Fruit fly (Drosophila melanogaster): ENCODE data around the gene CG32817.

Gene CG32817

DNA sequence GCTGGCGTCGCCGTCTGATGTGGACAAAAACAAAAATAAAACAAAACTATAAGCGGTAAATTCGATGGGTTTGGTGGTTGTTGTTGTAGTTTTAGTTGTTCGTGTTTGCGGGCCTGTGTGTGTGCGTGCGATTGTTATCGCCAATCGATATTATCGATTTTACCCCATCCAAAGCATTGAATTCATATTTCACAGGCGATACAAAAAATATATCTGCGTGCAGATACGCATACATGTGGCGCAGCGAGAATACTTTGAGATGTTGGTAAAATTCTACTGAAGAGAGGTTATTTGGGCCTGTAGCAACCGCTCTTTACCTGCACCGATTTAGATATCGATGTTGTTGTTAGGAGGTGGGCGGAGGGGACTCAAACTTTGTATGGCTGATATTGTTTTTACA, 42.8 kb downstream of the CG32817 start (continued):
- TF ChIP-seq btn (GFP tag; optimal IDR thresholded peaks at IDR 0.05) = no peak
- TF ChIP-seq kni (GFP tag; optimal IDR thresholded peaks at IDR 0.05) = no peak
- TF ChIP-seq CG1647 (GFP tag; optimal IDR thresholded peaks at IDR 0.05) = no peak
- TF ChIP-seq cg (GFP tag; optimal IDR thresholded peaks at IDR 0.05) = peak; percentile 12
- no peak for TF ChIP-seq Hey (tag; optimal IDR thresholded peaks at IDR 0.05)
- no peak for TF ChIP-seq Doc3 (GFP tag; IDR thresholded peaks at IDR 0.05; ENCODE audit: partially characterized antibody)
- no peak for TF ChIP-seq org-1 (GFP tag; optimal IDR thresholded peaks at IDR 0.05)
- no peak for TF ChIP-seq CG7963 (GFP tag; IDR thresholded peaks at IDR 0.05; ENCODE audit: partially characterized antibody)
- TF ChIP-seq CG14860 (GFP tag; IDR thresholded peaks at IDR 0.05; ENCODE audit: partially characterized antibody) = 0 out of 3 replicates have a peak, but pooled peaks have one; percentile 41
- no peak for TF ChIP-seq CG6272 (GFP tag; IDR thresholded peaks at IDR 0.05)
- no peak for TF ChIP-seq pum (GFP tag; optimal IDR thresholded peaks at IDR 0.05)
- no peak for TF ChIP-seq D19B (GFP tag; optimal IDR thresholded peaks at IDR 0.05)
- TF ChIP-seq CG10274 (GFP tag; optimal IDR thresholded peaks at IDR 0.05) = no peak
- TF ChIP-seq CG6254 (GFP tag; optimal IDR thresholded peaks at IDR 0.05) = peak; percentile 9
- TF ChIP-seq CG5245 (GFP tag; optimal IDR thresholded peaks at IDR 0.05) = no peak
- TF ChIP-seq NFAT (GFP tag; IDR thresholded peaks at IDR 0.05) = no peak
- TF ChIP-seq Dll (GFP tag; IDR thresholded peaks at IDR 0.05; ENCODE audit: partially characterized antibody) = peak; percentile 37; the same call in 1 of the 4 replicates
- TF ChIP-seq odd (GFP tag; optimal IDR thresholded peaks at IDR 0.05) = no peak
- TF ChIP-seq CG15073 (GFP tag; optimal IDR thresholded peaks at IDR 0.05) = no peak
- TF ChIP-seq eve (GFP tag; optimal IDR thresholded peaks at IDR 0.05) = peak in 1 of 2 experiments; percentile 78
- TF ChIP-seq HLH4C (GFP tag; IDR thresholded peaks at IDR 0.05; ENCODE audit: partially characterized antibody) = peak; percentile 55; the same call in 2 of the 3 replicates
- TF ChIP-seq CG5180 (GFP tag; optimal IDR thresholded peaks at IDR 0.05) = peak; percentile 14
- TF ChIP-seq slbo (GFP tag; IDR thresholded peaks at IDR 0.05) = no peak
- no peak for TF ChIP-seq lola (GFP tag; optimal IDR thresholded peaks at IDR 0.05)
- TF ChIP-seq CG9609 (GFP tag; optimal IDR thresholded peaks at IDR 0.05) = no peak
- no peak for TF ChIP-seq dimm (GFP tag; IDR thresholded peaks at IDR 0.05)
- TF ChIP-seq gro (GFP tag; optimal IDR thresholded peaks at IDR 0.05) = no peak
- no peak for TF ChIP-seq ind (GFP tag; optimal IDR thresholded peaks at IDR 0.05)
- peak; percentile 38; the same call in 1 of the 2 replicates for TF ChIP-seq bbx (GFP tag; IDR thresholded peaks at IDR 0.05; ENCODE audit: partially characterized antibody)
- TF ChIP-seq pros (GFP tag; optimal IDR thresholded peaks at IDR 0.05) = no peak
- TF ChIP-seq Bdp1 (GFP tag; optimal IDR thresholded peaks at IDR 0.05) = no peak
- peak; percentile 14 for TF ChIP-seq stwl (tag; optimal IDR thresholded peaks at IDR 0.05)
- no peak for TF ChIP-seq chm (GFP tag; IDR thresholded peaks at IDR 0.05)
- TF ChIP-seq CG12071 (GFP tag; optimal IDR thresholded peaks at IDR 0.05) = peak; percentile 7
- peak; percentile 54 for TF ChIP-seq BEAF-32 (GFP tag; optimal IDR thresholded peaks at IDR 0.05)
- TF ChIP-seq CG17385 (GFP tag; optimal IDR thresholded peaks at IDR 0.05) = peak; percentile 18
- peak; percentile 44 for TF ChIP-seq grn (GFP tag; optimal IDR thresholded peaks at IDR 0.05)
- no peak for TF ChIP-seq CG7928 (GFP tag; optimal IDR thresholded peaks at IDR 0.05)
- TF ChIP-seq MBD-R2 (GFP tag; IDR thresholded peaks at IDR 0.05) = no peak
- TF ChIP-seq Doc2 (GFP tag; IDR thresholded peaks at IDR 0.05) = no peak
- peak; percentile 2 for TF ChIP-seq CG13894 (tag; optimal IDR thresholded peaks at IDR 0.05)
- peak; percentile 43 for TF ChIP-seq CG13287 (GFP tag; IDR thresholded peaks at IDR 0.05; ENCODE audit: partially characterized antibody)
- TF ChIP-seq Deaf1 (tag; optimal IDR thresholded peaks at IDR 0.05) = peak; percentile 14
- no peak for TF ChIP-seq chif (GFP tag; optimal IDR thresholded peaks at IDR 0.05)
- TF ChIP-seq tap (tag; optimal IDR thresholded peaks at IDR 0.05) = no peak
- TF ChIP-seq dm (GFP tag; optimal IDR thresholded peaks at IDR 0.05) = no peak
- peak; percentile 13 for TF ChIP-seq BtbVII (GFP tag; optimal IDR thresholded peaks at IDR 0.05)
- TF ChIP-seq CG10543 (GFP tag; optimal IDR thresholded peaks at IDR 0.05) = peak; percentile 11
- TF ChIP-seq CG9215 (GFP tag; IDR thresholded peaks at IDR 0.05) = no peak
- no peak for TF ChIP-seq Hr51 (GFP tag; optimal IDR thresholded peaks at IDR 0.05)

All from whole organism, embryonic.